Worm (Caenorhabditis elegans): ENCODE measurements around the gene R10H10.4.

- TF ChIP-seq lag-1 (GFP tag; IDR thresholded peaks at IDR 0.05) (no peak), tbp1 (GFP tag; optimal IDR thresholded peaks at IDR 0.05) (no peak), lir-1 (GFP tag; conservative IDR thresholded peaks at IDR 0.05) (no peak), dpl-1 (GFP tag; optimal IDR thresholded peaks at IDR 0.05) (no peak), F23B12.7 (tag; optimal IDR thresholded peaks at IDR 0.05; ENCODE audit: insufficient read depth) (no peak), F52B5.7 (tag; optimal IDR thresholded peaks at IDR 0.05) (no peak), ztf-3 (GFP tag; optimal IDR thresholded peaks at IDR 0.05) (no peak), snpc-4 (GFP tag; optimal IDR thresholded peaks at IDR 0.05) (no peak), snpc-4 (tag; optimal IDR thresholded peaks at IDR 0.05) (no peak), D2030.7 (GFP tag; IDR thresholded peaks at IDR 0.05) (no peak), Y95B8A.8 (GFP tag; IDR thresholded peaks at IDR 0.05) (no peak), unc-62 (GFP tag; optimal IDR thresholded peaks at IDR 0.05) (no peak), nhr-27 (tag; optimal IDR thresholded peaks at IDR 0.05) (no peak), gei-17 (GFP tag; optimal IDR thresholded peaks at IDR 0.05) (no peak)
These were observed 42.4 kb upstream of the R10H10.4 start for ce11 chrIV:10437114-10437513.

Measured in whole organism, young adult.